Fruit fly (Drosophila melanogaster): ENCODE data around the gene ppk27.

dm6 chr3L:3758603-3759002 is 3.6 kb upstream of the ppk27 start:
- no peak for TF ChIP-seq svp (GFP tag)
- TF ChIP-seq eg (GFP tag; IDR thresholded peaks at IDR 0.05): no peak
- TF ChIP-seq CG8119 (GFP tag; IDR thresholded peaks at IDR 0.05): no peak
- no peak for TF ChIP-seq fd85E (GFP tag; optimal IDR thresholded peaks at IDR 0.05)
- no peak for TF ChIP-seq Eip78C (GFP tag)
- TF ChIP-seq Sox102F (GFP tag; optimal IDR thresholded peaks at IDR 0.05): no peak
- no peak for TF ChIP-seq CG4318 (GFP tag; optimal IDR thresholded peaks at IDR 0.05)
- no peak for TF ChIP-seq OdsH (GFP tag; optimal IDR thresholded peaks at IDR 0.05)
- TF ChIP-seq Ets21C (GFP tag; optimal IDR thresholded peaks at IDR 0.05): no peak
- TF ChIP-seq CG10669 (GFP tag; optimal IDR thresholded peaks at IDR 0.05): no peak

All from whole organism, prepupa.